Worm (Caenorhabditis elegans) whole organism, L1 larva: ENCODE data around the gene T26C5.3.
A peak's percentile ranks its signal among the peaks of the same experiment; 100 is the strongest.

Experiments
- C16A3.4 ChIP-seq: fragments of 150-350 bp; optimal IDR thresholded peaks from 2 replicates; lab custom pipeline; 2014; ENCODE audit warnings: missing biosample characterization, missing genetic modification characterization
- Y116A8C.19 ChIP-seq: sonication (generic microtip); optimal IDR thresholded peaks from 2 replicates; lab custom pipeline; 2016; ENCODE audit warnings: missing compliant biosample characterization, missing genetic modification characterization, borderline replicate concordance
- alr-1 ChIP-seq: fragments of 200-800 bp; sonication (Bioruptor generic); optimal IDR thresholded peaks from 2 replicates; lab custom pipeline; 2018; ENCODE audit warnings: borderline replicate concordance, mild to moderate bottlenecking, missing genetic modification characterization, missing compliant biosample characterization
- aly-2 ChIP-seq: fragments of 150-350 bp; optimal IDR thresholded peaks from 2 replicates; lab custom pipeline; 2014; ENCODE audit warnings: missing biosample characterization, missing genetic modification characterization
- blmp-1 ChIP-seq: fragments of 150-350 bp; optimal IDR thresholded peaks from 2 replicates; lab custom pipeline; 2014; ENCODE audit warnings: missing biosample characterization, missing genetic modification characterization
- ceh-63 ChIP-seq: fragments of 200-800 bp; sonication (Bioruptor generic); optimal IDR thresholded peaks from 2 replicates; lab custom pipeline; 2018; ENCODE audit warnings: mild to moderate bottlenecking, missing genetic modification characterization, missing compliant biosample characterization
- ceh-8 ChIP-seq: fragments of 200-800 bp; sonication (Bioruptor generic); optimal IDR thresholded peaks from 2 replicates; lab custom pipeline; 2018; ENCODE audit warnings: mild to moderate bottlenecking, missing genetic modification characterization, moderate library complexity, missing compliant biosample characterization
- ceh-90 ChIP-seq: sonication (generic microtip); optimal IDR thresholded peaks from 2 replicates; lab custom pipeline; 2016; ENCODE audit warnings: missing genetic modification characterization, missing compliant biosample characterization
- ces-1 ChIP-seq: fragments of 150-350 bp; optimal IDR thresholded peaks from 2 replicates; lab custom pipeline; 2014; ENCODE audit warnings: missing biosample characterization, missing genetic modification reagents, missing genetic modification characterization
- dsc-1 ChIP-seq: sonication (generic microtip); optimal IDR thresholded peaks from 2 replicates; lab custom pipeline; 2016; ENCODE audit warnings: mild to moderate bottlenecking, missing genetic modification characterization, missing compliant biosample characterization
- efl-3 ChIP-seq: fragments of 200-800 bp; sonication (Bioruptor generic); optimal IDR thresholded peaks from 2 replicates; lab custom pipeline; 2018; ENCODE audit warnings: mild to moderate bottlenecking, missing genetic modification characterization, missing compliant biosample characterization
- egl-13 ChIP-seq: sonication (generic microtip); optimal IDR thresholded peaks from 2 replicates; lab custom pipeline; 2016; ENCODE audit warnings: missing genotype, missing genetic modification reagents, missing genetic modification characterization, missing compliant biosample characterization
- elt-3 ChIP-seq, 6 experiments: fragments of 150-350 bp in 1 of 6; sonication (generic microtip); optimal IDR thresholded peaks; 2 replicates each; lab custom pipeline; 2017 to 2018; ENCODE audit warnings: missing biosample characterization in 6 of 6, missing genetic modification characterization in 6 of 6, inconsistent platforms in 1 of 6
- ets-5 ChIP-seq: fragments of 200-800 bp; sonication (Bioruptor generic); IDR thresholded peaks from 2 replicates; pipeline ENCODE4 v1.3.6; 2022; ENCODE audit warnings: missing genetic modification characterization, missing compliant biosample characterization
- fkh-10 ChIP-seq: sonication (generic microtip); optimal IDR thresholded peaks from 2 replicates; lab custom pipeline; 2017; ENCODE audit warnings: missing biosample characterization, missing genetic modification reagents, missing genetic modification characterization
- fkh-4 ChIP-seq: sonication (generic microtip); optimal IDR thresholded peaks from 2 replicates; lab custom pipeline; 2016; ENCODE audit warnings: missing compliant biosample characterization, missing genetic modification characterization, borderline replicate concordance
- fkh-8 ChIP-seq: sonication (generic microtip); optimal IDR thresholded peaks from 2 replicates; lab custom pipeline; 2016; ENCODE audit warnings: mild to moderate bottlenecking, missing genetic modification characterization, missing compliant biosample characterization
- grh-1 ChIP-seq: fragments of 200-800 bp; sonication (Bioruptor generic); IDR thresholded peaks from 2 replicates; pipeline ENCODE4 v1.3.6; 2022; ENCODE audit warnings: missing genetic modification reagents, missing genetic modification characterization, missing compliant biosample characterization
- hlh-4 ChIP-seq: sonication (generic microtip); optimal IDR thresholded peaks from 2 replicates; lab custom pipeline; 2016; ENCODE audit warnings: mild to moderate bottlenecking, missing genetic modification characterization, missing compliant biosample characterization
- jun-1 ChIP-seq: fragments of 150-350 bp; optimal IDR thresholded peaks from 2 replicates; lab custom pipeline; 2014; ENCODE audit warnings: missing biosample characterization, missing genetic modification reagents, missing genetic modification characterization
- lin-14 ChIP-seq: fragments of 200-800 bp; sonication (Bioruptor generic); optimal IDR thresholded peaks from 2 replicates; lab custom pipeline; 2018; ENCODE audit warnings: mild to moderate bottlenecking, missing genetic modification characterization, moderate library complexity, missing compliant biosample characterization
- lin-15B ChIP-seq: fragments of 150-350 bp; sonication (generic microtip); optimal IDR thresholded peaks from 3 replicates; lab custom pipeline; 2014; ENCODE audit warnings: missing biosample characterization, missing genetic modification characterization
- lin-35 ChIP-seq, 2 experiments: fragments of 150-350 bp; optimal IDR thresholded peaks; 2 replicates each; lab custom pipeline; 2014; ENCODE audit warnings: missing biosample characterization in 2 of 2, missing genetic modification characterization in 2 of 2, missing genetic modification reagents in 2 of 2
- lin-39 ChIP-seq: fragments of 150-350 bp; optimal IDR thresholded peaks from 2 replicates; lab custom pipeline; 2014; ENCODE audit warnings: missing biosample characterization, missing genetic modification reagents, missing genetic modification characterization
- lir-3 ChIP-seq: sonication (generic microtip); optimal IDR thresholded peaks from 2 replicates; lab custom pipeline; 2016; ENCODE audit warnings: mild to moderate bottlenecking, missing genetic modification characterization, moderate library complexity, missing compliant biosample characterization; ENCODE audit not compliant: poor library complexity
- lsy-2 ChIP-seq, 2 experiments: fragments of 150-350 bp; optimal IDR thresholded peaks; 2 replicates each; lab custom pipeline; 2014; ENCODE audit warnings: missing biosample characterization in 2 of 2, missing genetic modification characterization in 2 of 2
- mab-9 ChIP-seq: fragments of 200-800 bp; sonication (Bioruptor generic); IDR thresholded peaks from 2 replicates; pipeline ENCODE4 v1.3.6; 2022; ENCODE audit warnings: missing genetic modification reagents, missing genetic modification characterization, missing compliant biosample characterization
- mef-2 ChIP-seq: fragments of 150-350 bp; optimal IDR thresholded peaks from 2 replicates; lab custom pipeline; 2014; ENCODE audit warnings: missing biosample characterization, missing genetic modification characterization
- mep-1 ChIP-seq: fragments of 150-350 bp; optimal IDR thresholded peaks from 2 replicates; lab custom pipeline; 2014; ENCODE audit warnings: missing biosample characterization, missing genetic modification characterization
- nhr-11 ChIP-seq: fragments of 150-350 bp; optimal IDR thresholded peaks from 2 replicates; lab custom pipeline; 2014; ENCODE audit warnings: missing biosample characterization, missing genetic modification characterization
- nhr-19 ChIP-seq: fragments of 200-800 bp; sonication (Bioruptor generic); conservative IDR thresholded peaks from 2 replicates; pipeline ENCODE4 v1.3.6; 2022; ENCODE audit warnings: missing genetic modification characterization, missing compliant biosample characterization
- nhr-28 ChIP-seq: fragments of 150-350 bp; optimal IDR thresholded peaks from 2 replicates; lab custom pipeline; 2014; ENCODE audit warnings: missing biosample characterization, missing genetic modification characterization
- nhr-71 ChIP-seq: sonication (generic microtip); optimal IDR thresholded peaks from 2 replicates; lab custom pipeline; 2016; ENCODE audit warnings: mild to moderate bottlenecking, missing genetic modification characterization, moderate library complexity, missing compliant biosample characterization
- nhr-76 ChIP-seq: sonication (generic microtip); optimal IDR thresholded peaks from 2 replicates; lab custom pipeline; 2017; ENCODE audit warnings: missing biosample characterization, missing genetic modification characterization
- nhr-85 ChIP-seq: sonication (generic microtip); peaks from one replicate; lab custom pipeline; 2016; ENCODE audit warnings: missing genetic modification characterization, inconsistent platforms, missing compliant biosample characterization
- nhr-90 ChIP-seq: sonication (generic microtip); optimal IDR thresholded peaks from 2 replicates; lab custom pipeline; 2016; ENCODE audit warnings: mild to moderate bottlenecking, missing genetic modification characterization, missing compliant biosample characterization; ENCODE audit not compliant: poor library complexity
- rnt-1 ChIP-seq: sonication (generic microtip); optimal IDR thresholded peaks from 2 replicates; lab custom pipeline; 2016; ENCODE audit warnings: mild to moderate bottlenecking, missing genetic modification characterization, moderate library complexity, missing compliant biosample characterization
- snpc-4 ChIP-seq: fragments of 150-350 bp; optimal IDR thresholded peaks from 2 replicates; lab custom pipeline; 2014; ENCODE audit warnings: missing biosample characterization, missing genetic modification characterization
- sox-4 ChIP-seq: sonication (generic microtip); optimal IDR thresholded peaks from 2 replicates; lab custom pipeline; 2016; ENCODE audit warnings: missing genetic modification characterization, missing compliant biosample characterization
- sptf-1 ChIP-seq: fragments of 150-350 bp; optimal IDR thresholded peaks from 2 replicates; lab custom pipeline; 2014; ENCODE audit warnings: missing biosample characterization, missing genetic modification characterization
- tbx-2 ChIP-seq: sonication (generic microtip); optimal IDR thresholded peaks from 2 replicates; lab custom pipeline; 2016; ENCODE audit warnings: missing genetic modification characterization, missing compliant biosample characterization
- unc-130 ChIP-seq: fragments of 150-350 bp; optimal IDR thresholded peaks from 2 replicates; lab custom pipeline; 2017; ENCODE audit warnings: missing biosample characterization, missing genetic modification characterization, inconsistent platforms
- unc-30 ChIP-seq: sonication (generic microtip); optimal IDR thresholded peaks from 2 replicates; lab custom pipeline; 2017; ENCODE audit warnings: missing biosample characterization, missing genetic modification characterization
- unc-62 ChIP-seq: fragments of 150-350 bp; optimal IDR thresholded peaks from 2 replicates; lab custom pipeline; 2014; ENCODE audit warnings: missing biosample characterization, missing genetic modification reagents, missing genetic modification characterization
- unc-98 ChIP-seq: fragments of 200-800 bp; sonication (Bioruptor generic); IDR thresholded peaks from 2 replicates; pipeline ENCODE4 v1.3.6; 2022; ENCODE audit warnings: missing genetic modification characterization, missing compliant biosample characterization
- vab-15 ChIP-seq: sonication (generic microtip); optimal IDR thresholded peaks from 2 replicates; lab custom pipeline; 2017; ENCODE audit warnings: missing genotype, mild to moderate bottlenecking, missing genetic modification characterization, missing compliant biosample characterization
- ztf-11 ChIP-seq, 2 experiments: sonication (generic microtip); optimal IDR thresholded peaks; 2 replicates each; lab custom pipeline; 2016 to 2017; ENCODE audit warnings: missing genetic modification characterization in 2 of 2, missing biosample characterization in 1 of 2, missing compliant biosample characterization in 1 of 2
- ztf-4 ChIP-seq: fragments of 150-350 bp; optimal IDR thresholded peaks from 2 replicates; lab custom pipeline; 2014; ENCODE audit warnings: missing biosample characterization, missing genetic modification characterization

The T26C5.3 gene

DNA sequence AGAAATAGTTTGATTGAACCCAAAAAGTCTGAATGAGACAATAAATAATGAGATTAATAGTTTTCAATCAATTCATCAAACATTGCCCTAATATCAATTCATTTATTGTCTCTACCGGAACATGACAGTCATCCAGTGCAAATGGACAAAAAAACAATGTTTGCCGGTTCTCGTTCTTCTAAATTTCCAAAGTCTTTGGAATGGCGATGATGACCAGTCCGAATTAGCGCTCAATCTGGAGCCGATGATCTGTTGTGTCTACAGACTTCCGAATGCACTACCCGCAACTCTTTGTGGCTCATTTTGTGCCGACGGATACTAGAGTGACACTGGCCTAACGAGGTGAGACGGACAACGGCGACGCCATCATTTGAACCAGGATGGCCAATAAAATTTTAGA lies at the start of gene T26C5.3:
T26C5.3 (plus strand) TSS at position 301 of the 400 bp plus-strand sequence.
- TF ChIP-seq lsy-2 (tag; optimal IDR thresholded peaks at IDR 0.05; lab: Kevin White, UChicago) (no peak), nhr-90 (no peak), Y116A8C.19 (no peak), unc-130 (tag; lab: Kevin White, UChicago) (no peak), rnt-1 (tag; lab: Kevin White, UChicago) (no peak)

- TF ChIP-seq blmp-1 (tag; lab: Kevin White, UChicago) (peak; percentile 25), nhr-71 (tag; lab: Kevin White, UChicago) (no peak), dsc-1 (tag; lab: Kevin White, UChicago) (no peak), grh-1 (GFP tag; lab: Robert Waterston, UW) (0 out of 2 replicates have a peak, but pooled peaks have one; percentile 22), lin-15B (tag; lab: Kevin White, UChicago) (no peak), tbx-2 (tag; lab: Kevin White, UChicago) (no peak)
Observed at ce11 chrII:9188380-9188779, 48.0 kb upstream of the T26C5.3 start, which contains the start of gene sym-2. TSS of gene sym-2 (minus strand) at chrII:9188480.

- TF ChIP-seq ces-1 (GFP tag; lab: Kevin White, UChicago) = no peak
- TF ChIP-seq vab-15 (tag; lab: Kevin White, UChicago) = no peak
- TF ChIP-seq fkh-10 (GFP tag; lab: Kevin White, UChicago) = no peak
- no peak for TF ChIP-seq ztf-4 (tag; lab: Kevin White, UChicago)
- TF ChIP-seq hlh-4 (tag; lab: Kevin White, UChicago) = no peak
- TF ChIP-seq jun-1 (tag; lab: Kevin White, UChicago) = no peak
- TF ChIP-seq lin-14 (GFP tag; lab: Kevin White, UChicago) = peak; percentile 70
- no peak for TF ChIP-seq ceh-63 (GFP tag; lab: Kevin White, UChicago)
- no peak for TF ChIP-seq ceh-8
- peak; percentile 86 for TF ChIP-seq nhr-85 (tag; lab: Kevin White, UChicago)
- TF ChIP-seq elt-3 (tag; optimal IDR thresholded peaks at IDR 0.05; lab: Kevin White, UChicago) = peak in 1 of 6 experiments; percentile 17
- no peak for TF ChIP-seq ets-5 (GFP tag; lab: Robert Waterston, UW)
- no peak for TF ChIP-seq egl-13 (tag; lab: Kevin White, UChicago)
- no peak for TF ChIP-seq efl-3 (GFP tag; lab: Kevin White, UChicago)
- no peak for TF ChIP-seq mab-9 (GFP tag; lab: Robert Waterston, UW)
- no peak for TF ChIP-seq alr-1 (tag; lab: Kevin White, UChicago)
- no peak for TF ChIP-seq nhr-19 (GFP tag; lab: Robert Waterston, UW)
- TF ChIP-seq nhr-76 (tag; lab: Kevin White, UChicago) = no peak
- no peak for TF ChIP-seq Y116A8C.19
- TF ChIP-seq ceh-90 = no peak
- no peak for TF ChIP-seq unc-62
- TF ChIP-seq aly-2 (tag; lab: Kevin White, UChicago) = no peak
- no peak for TF ChIP-seq lin-35 (GFP tag; optimal IDR thresholded peaks at IDR 0.05; lab: Kevin White, UChicago)
- no peak for TF ChIP-seq nhr-90
- no peak for TF ChIP-seq C16A3.4 (tag; lab: Kevin White, UChicago)
- TF ChIP-seq mep-1 (tag; lab: Kevin White, UChicago) = peak; percentile 38
- peak; percentile 79 for TF ChIP-seq blmp-1 (tag; lab: Kevin White, UChicago)
- TF ChIP-seq sox-4 = no peak
- TF ChIP-seq sptf-1 (tag; lab: Kevin White, UChicago) = no peak
- TF ChIP-seq mef-2 = no peak
- no peak for TF ChIP-seq unc-98 (GFP tag; lab: Robert Waterston, UW)
- TF ChIP-seq nhr-11 = no peak
- no peak for TF ChIP-seq nhr-28 (tag; lab: Kevin White, UChicago)
- no peak for TF ChIP-seq unc-30
- TF ChIP-seq fkh-4 = no peak
- TF ChIP-seq snpc-4 (tag; lab: Kevin White, UChicago) = no peak
- no peak for TF ChIP-seq fkh-8
- TF ChIP-seq lin-39 = no peak
- TF ChIP-seq lin-15B (tag; lab: Kevin White, UChicago) = no peak
- TF ChIP-seq ztf-11 (tag; optimal IDR thresholded peaks at IDR 0.05; lab: Kevin White, UChicago) = no peak
- TF ChIP-seq lir-3 = no peak
Observed at ce11 chrII:9189648-9190047, 46.7 kb upstream of the T26C5.3 start.
